Worm (Caenorhabditis elegans): ENCODE data around the gene F56D2.8.

F56D2.8 gene

DNA sequence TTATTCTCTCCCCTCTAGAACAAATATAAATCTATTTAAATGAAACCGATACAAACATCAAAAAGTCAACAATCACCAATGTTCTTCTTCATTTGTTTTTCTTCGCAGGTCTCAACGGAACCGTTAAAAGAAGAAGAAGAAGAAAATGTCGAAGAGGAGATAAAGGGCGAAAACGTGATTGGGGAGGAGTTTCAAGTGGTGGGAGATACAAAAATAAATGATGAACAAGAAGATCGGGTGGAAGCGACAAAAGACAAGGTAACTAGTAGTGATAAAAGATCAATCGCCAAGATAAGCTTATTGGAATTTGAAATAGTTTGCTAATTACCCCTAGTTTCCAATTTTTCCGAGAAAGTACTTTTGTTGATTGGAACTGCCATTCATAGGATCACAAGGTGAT is 32.5 kb downstream of the F56D2.8 start:
- no peak for TF ChIP-seq flt-1 (GFP tag; IDR thresholded peaks at IDR 0.05)
- no peak for TF ChIP-seq ref-1 (GFP tag; conservative IDR thresholded peaks at IDR 0.05)
- TF ChIP-seq cog-1 (tag; optimal IDR thresholded peaks at IDR 0.05), result no peak
- TF ChIP-seq T22C8.4 (GFP tag; IDR thresholded peaks at IDR 0.05), result no peak
- no peak for TF ChIP-seq ztf-29 (GFP tag; IDR thresholded peaks at IDR 0.05)
- no peak for TF ChIP-seq klf-2 (GFP tag; conservative IDR thresholded peaks at IDR 0.05)
- no peak for TF ChIP-seq ztf-23 (GFP tag; IDR thresholded peaks at IDR 0.05)
- no peak for TF ChIP-seq med-1 (GFP tag; optimal IDR thresholded peaks at IDR 0.05; ENCODE audit: insufficient read depth)
- TF ChIP-seq tab-1 (GFP tag; IDR thresholded peaks at IDR 0.05), result no peak

DNA sequence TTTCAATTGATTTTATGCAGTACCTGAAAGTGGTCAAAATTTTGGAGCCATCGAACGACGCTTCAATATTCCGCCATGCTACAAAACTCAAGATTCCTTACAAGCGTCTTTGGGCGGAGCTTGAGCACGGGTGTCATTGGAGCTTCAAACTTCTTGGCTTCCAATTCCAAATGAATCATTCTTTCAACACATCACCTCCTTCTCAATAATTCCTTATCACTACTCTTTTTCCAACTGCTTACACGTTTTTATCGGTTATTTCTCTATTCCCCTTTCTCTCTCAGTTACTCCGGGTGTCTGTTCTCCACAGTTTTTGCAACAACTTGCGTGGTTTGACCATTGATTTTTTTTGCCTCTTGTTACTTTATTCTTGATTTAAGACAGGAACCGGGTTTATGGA is 35.9 kb downstream of the F56D2.8 start, which contains the start of gene F09F7.5:
TSS of gene F09F7.5 (plus strand) at position 258 of the 400 bp plus-strand sequence.
- TF ChIP-seq T22C8.4 (GFP tag; IDR thresholded peaks at IDR 0.05) (no peak), ztf-29 (GFP tag; IDR thresholded peaks at IDR 0.05) (no peak), med-1 (GFP tag; optimal IDR thresholded peaks at IDR 0.05; ENCODE audit: insufficient read depth) (no peak)

DNA sequence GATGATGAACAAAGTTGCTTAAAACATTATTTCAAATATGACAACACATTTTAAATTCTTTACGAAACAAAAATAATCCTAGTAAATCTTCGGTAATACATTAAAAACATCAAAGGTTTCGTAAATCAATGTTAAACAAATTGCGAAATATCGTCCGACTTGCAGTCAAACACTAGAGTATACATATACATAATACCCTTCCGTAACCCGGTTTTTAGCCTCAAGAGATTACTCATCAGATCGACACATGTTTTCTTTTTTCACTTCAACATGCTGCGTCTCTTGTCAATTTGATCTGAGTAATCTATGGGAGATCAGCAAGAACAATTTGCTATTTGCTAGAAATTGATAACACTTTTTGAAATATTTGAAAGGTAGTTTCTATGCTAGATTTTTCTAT is 36.4 kb downstream of the F56D2.8 start:
- no peak for TF ChIP-seq tab-1 (GFP tag; IDR thresholded peaks at IDR 0.05)
- no peak for TF ChIP-seq cog-1 (tag; optimal IDR thresholded peaks at IDR 0.05)
- TF ChIP-seq med-1 (GFP tag; optimal IDR thresholded peaks at IDR 0.05; ENCODE audit: insufficient read depth), result no peak
- TF ChIP-seq ztf-23 (GFP tag; IDR thresholded peaks at IDR 0.05), result no peak
- no peak for TF ChIP-seq T22C8.4 (GFP tag; IDR thresholded peaks at IDR 0.05)
- TF ChIP-seq ztf-29 (GFP tag; IDR thresholded peaks at IDR 0.05), result no peak
- no peak for TF ChIP-seq flt-1 (GFP tag; IDR thresholded peaks at IDR 0.05)
- no peak for TF ChIP-seq klf-2 (GFP tag; conservative IDR thresholded peaks at IDR 0.05)
- no peak for TF ChIP-seq ref-1 (GFP tag; conservative IDR thresholded peaks at IDR 0.05)

DNA sequence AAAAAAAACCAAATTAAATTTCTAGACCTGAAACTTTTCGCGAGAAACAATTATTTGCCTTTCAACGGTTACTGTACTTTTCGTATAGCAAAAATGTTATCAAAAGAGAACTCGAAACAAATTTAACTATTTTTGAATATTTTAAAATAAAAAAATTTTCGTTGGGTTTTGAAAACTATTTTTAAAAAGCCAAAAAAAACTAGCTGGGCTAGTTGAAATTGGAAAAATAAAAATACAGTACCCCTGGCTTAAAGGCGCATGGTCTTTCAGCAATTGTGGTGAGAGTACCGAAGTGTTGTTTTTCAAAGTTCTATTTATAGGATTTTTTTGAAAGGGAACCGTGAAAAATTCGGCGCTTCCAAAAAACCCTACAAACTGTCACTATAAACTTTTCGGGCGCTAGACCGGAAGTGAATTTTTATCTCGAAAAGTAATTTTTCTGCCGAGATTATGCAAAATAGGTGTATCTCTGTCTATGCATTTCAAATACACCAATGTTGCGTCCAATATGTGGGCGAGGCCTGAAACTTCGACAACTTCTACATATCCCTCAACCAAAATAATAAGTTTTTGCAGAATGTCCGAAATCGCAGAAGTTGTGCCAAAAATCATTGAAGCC is 38.8 kb downstream of the F56D2.8 start, which contains the start of gene D1044.1:
TSS of gene D1044.1 (plus strand) at position 569 of the 619 bp plus-strand sequence.
- TF ChIP-seq ztf-23 (GFP tag; IDR thresholded peaks at IDR 0.05) (no peak), tab-1 (GFP tag; IDR thresholded peaks at IDR 0.05) (no peak), med-1 (GFP tag; optimal IDR thresholded peaks at IDR 0.05; ENCODE audit: insufficient read depth) (no peak), klf-2 (GFP tag; conservative IDR thresholded peaks at IDR 0.05) (no peak), cog-1 (tag; optimal IDR thresholded peaks at IDR 0.05) (no peak), ztf-29 (GFP tag; IDR thresholded peaks at IDR 0.05) (no peak), flt-1 (GFP tag; IDR thresholded peaks at IDR 0.05) (no peak), ref-1 (GFP tag; conservative IDR thresholded peaks at IDR 0.05) (no peak), T22C8.4 (GFP tag; IDR thresholded peaks at IDR 0.05) (no peak)

DNA sequence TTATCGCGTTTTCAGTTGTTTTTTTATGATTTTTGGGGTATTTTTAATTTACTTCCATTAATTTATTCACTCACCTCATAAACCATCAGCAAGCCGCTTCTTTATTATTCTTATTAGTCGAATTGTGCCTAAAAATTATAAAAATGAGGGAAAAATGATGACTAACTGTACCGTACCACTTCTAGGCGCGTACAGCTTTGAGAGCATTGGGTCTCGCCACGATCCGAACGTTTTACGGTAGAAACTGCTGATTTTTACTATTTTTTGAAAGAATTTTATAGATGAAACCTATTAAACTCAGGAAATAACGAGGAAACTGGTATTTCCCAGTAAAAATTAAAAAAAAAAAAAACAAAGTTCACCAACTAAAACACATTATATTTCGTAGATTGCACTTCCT is 39.6 kb downstream of the F56D2.8 start, which contains the start of gene D1044.6:
TSS of gene D1044.6 (minus strand) at position 128 of the 400 bp plus-strand sequence.
- TF ChIP-seq T22C8.4 (GFP tag; IDR thresholded peaks at IDR 0.05), result no peak
- no peak for TF ChIP-seq ztf-23 (GFP tag; IDR thresholded peaks at IDR 0.05)
- no peak for TF ChIP-seq klf-2 (GFP tag; conservative IDR thresholded peaks at IDR 0.05)
- no peak for TF ChIP-seq flt-1 (GFP tag; IDR thresholded peaks at IDR 0.05)
- no peak for TF ChIP-seq ref-1 (GFP tag; conservative IDR thresholded peaks at IDR 0.05)
- TF ChIP-seq ztf-29 (GFP tag; IDR thresholded peaks at IDR 0.05), result no peak
- TF ChIP-seq med-1 (GFP tag; optimal IDR thresholded peaks at IDR 0.05; ENCODE audit: insufficient read depth), result no peak
- TF ChIP-seq cog-1 (tag; optimal IDR thresholded peaks at IDR 0.05), result no peak
- TF ChIP-seq tab-1 (GFP tag; IDR thresholded peaks at IDR 0.05), result no peak

DNA sequence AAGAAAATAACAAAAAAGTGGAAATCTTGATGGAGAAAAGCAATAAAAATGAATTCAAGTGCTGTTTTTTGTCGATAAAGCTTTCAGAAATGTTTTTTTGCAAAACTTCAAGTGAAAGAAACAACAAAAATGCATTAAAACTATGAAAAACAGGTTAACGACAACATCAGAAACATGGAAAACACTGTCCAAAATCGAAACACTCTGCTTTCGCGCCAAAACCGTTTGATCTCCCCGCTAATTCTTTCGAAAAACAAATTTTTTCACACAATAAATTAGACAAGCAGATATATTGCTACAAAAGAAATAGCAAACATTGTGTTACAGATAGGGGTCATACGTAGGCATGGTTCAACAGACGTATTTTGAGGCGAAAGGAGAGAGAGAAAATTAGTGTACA is 40.9 kb downstream of the F56D2.8 start:
- TF ChIP-seq med-1 (GFP tag; optimal IDR thresholded peaks at IDR 0.05; ENCODE audit: insufficient read depth), result no peak
- TF ChIP-seq ztf-29 (GFP tag; IDR thresholded peaks at IDR 0.05), result no peak
- no peak for TF ChIP-seq ref-1 (GFP tag; conservative IDR thresholded peaks at IDR 0.05)
- no peak for TF ChIP-seq cog-1 (tag; optimal IDR thresholded peaks at IDR 0.05)
